Worm (Caenorhabditis elegans): ENCODE results near the gene ife-4.

ife-4 gene

DNA sequence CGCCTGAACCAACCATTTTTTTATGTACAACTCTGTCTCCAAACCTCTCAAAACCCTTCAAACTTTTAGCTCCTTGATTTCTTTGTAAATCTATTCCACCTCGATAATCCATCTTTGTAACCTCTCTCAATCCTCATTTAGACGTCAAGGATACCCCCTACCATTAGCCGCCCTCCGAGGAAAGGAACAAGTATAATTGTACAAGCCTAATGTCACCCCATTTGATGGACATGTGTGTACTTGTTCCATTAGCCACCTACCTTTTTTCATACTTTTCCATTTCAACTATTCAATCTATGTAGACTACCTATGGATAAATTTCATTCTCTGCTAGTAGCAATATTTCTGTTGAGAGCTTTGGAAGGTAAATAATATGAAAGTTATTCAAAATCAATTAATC is 3.7 kb downstream of the ife-4 start, which contains the start of gene C05D9.4:
C05D9.4 (plus strand) TSS at position 301 of the 400 bp plus-strand sequence.
- TF ChIP-seq unc-62 (GFP tag; optimal IDR thresholded peaks at IDR 0.05), result no peak

DNA sequence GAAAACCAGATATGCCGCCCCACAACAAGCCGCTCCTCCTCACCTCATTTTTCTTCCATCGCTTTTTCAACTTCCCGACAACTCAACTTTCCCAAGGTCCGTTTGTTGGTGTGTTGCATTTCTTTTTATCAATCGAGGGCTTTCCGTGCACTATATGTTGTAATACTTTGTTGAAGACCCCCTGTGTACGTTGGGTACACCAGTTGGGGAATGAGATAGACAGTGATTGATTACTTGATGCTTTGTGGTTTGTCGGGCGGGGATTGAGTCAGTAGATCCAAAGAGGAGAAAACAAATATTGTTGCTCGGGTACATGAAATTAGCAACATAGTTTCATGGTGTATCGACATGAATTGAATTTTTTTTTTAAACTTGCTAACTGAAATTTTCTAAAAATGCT is 4.9 kb downstream of the ife-4 start:
- no peak for TF ChIP-seq unc-62 (GFP tag; optimal IDR thresholded peaks at IDR 0.05)

DNA sequence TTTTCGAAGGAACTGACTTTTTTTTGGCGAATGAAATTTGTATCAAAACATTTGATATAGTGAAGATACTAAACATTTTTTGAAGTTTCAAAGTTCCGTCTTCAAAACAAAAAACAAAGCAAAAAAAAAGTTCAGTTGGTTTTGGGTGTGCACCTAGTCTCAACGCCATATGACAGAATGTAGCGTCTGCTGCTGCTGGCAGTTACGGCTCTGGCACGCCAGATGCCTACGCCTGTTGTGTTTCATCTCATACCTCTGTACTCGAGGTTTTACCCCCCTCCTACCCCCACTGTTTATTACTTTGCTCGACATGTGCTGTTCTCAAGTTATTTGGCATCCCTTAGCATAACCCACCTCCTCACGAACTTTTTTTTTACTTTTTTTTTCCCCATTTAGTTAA is 6.7 kb downstream of the ife-4 start:
- no peak for TF ChIP-seq unc-62 (GFP tag; optimal IDR thresholded peaks at IDR 0.05)

DNA sequence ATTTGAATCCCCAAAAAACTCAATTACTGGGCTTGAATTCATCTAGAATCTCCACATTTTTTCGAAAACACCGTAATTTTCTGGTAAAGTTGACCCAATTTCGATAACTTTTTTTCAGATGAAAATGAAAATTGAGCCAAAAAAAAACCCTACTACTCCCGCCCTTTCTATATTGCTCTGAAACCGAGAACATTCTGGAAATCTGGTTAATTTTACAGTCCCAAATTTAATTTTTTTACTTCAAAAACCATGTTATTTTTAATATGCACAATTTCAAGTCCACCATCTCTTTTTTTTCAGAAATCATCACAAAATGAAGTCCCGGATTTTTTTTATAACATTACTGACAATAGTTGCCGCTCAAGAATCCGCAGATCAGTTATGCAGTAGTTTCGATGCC is 7.6 kb downstream of the ife-4 start, which contains the start of gene C05D9.3:
C05D9.3 (plus strand) TSS at position 301 of the 400 bp plus-strand sequence.
- TF ChIP-seq unc-62 (GFP tag; optimal IDR thresholded peaks at IDR 0.05), result no peak

DNA sequence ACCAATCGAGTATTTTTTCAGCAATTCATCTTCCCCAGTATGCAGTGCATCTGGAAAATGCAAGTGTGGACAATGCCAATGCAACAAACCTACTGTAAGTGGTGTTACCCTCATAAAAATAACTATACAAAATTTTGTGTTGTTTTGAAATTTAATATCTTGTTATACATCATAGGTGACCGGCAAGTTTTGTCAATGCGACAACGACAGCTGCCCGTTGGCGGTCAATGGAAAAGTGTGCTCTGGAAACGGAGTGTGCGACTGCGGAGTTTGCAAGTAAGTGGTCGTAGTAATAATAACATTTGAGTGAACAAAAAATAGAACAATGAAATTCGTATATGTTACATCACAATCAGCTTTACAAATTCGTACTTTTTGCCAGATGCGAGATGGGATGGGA is 11.2 kb downstream of the ife-4 start:
- no peak for TF ChIP-seq unc-62 (GFP tag; optimal IDR thresholded peaks at IDR 0.05)

DNA sequence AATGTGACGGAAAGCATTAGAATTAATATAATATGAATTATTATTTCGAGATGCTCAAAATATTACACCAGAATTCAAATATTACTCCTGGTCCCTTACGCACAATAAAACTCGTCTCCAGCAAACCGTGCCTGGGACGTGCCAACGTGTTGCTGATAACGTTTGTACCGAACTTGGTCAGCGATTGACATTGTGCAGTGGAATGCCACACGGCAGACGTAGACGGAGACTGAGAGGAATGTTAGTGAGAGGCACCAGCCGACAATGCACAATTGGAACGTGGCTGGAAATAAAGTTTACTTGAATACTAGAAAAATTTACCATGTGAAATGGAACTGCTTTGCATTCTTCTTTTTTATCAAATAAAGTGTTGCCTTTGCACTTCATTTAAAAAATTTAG is 13.2 kb downstream of the ife-4 start:
- TF ChIP-seq unc-62 (GFP tag; optimal IDR thresholded peaks at IDR 0.05), result no peak

DNA sequence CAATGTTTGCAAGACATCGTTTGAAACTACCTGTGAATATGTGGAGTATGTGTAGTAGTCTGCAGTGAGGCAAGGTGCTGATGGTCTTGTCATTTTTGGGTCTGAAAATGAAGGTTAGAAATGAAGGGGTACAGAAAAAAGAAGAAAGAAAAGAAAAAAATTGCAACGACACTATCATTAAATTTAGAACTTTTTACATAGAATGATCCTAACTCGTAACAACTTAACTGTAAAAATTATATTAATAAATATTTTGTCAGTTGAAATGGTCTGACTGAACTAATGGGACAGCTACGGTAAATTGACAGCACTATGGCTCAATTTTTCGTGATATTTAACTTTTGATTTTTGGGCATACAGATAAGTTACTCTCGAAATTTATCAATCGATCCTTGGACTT is 15.3 kb downstream of the ife-4 start, which contains the start of gene C05D9.7:
C05D9.7 (minus strand) TSS at position 101 of the 400 bp plus-strand sequence.
- no peak for TF ChIP-seq unc-62 (GFP tag; optimal IDR thresholded peaks at IDR 0.05)

DNA sequence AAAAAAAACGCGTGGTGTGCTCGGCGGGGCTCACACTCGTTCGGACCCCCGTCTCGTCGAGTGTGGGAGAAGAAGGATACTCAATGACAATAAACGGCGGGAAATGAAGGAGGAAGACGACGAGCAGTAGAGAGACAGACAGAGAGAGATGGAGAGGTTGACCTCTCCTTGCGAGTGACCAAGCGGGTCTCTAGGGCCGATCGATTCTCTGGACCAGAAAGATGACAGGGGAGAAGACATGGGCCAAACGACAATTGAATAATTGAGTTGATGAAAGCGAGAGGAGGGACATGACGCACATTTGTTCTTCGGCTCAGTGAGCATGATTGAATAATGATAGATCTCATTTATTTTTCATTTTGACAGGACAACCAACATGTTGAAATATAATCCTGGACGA is 16.3 kb downstream of the ife-4 start:
- no peak for TF ChIP-seq unc-62 (GFP tag; optimal IDR thresholded peaks at IDR 0.05)

DNA sequence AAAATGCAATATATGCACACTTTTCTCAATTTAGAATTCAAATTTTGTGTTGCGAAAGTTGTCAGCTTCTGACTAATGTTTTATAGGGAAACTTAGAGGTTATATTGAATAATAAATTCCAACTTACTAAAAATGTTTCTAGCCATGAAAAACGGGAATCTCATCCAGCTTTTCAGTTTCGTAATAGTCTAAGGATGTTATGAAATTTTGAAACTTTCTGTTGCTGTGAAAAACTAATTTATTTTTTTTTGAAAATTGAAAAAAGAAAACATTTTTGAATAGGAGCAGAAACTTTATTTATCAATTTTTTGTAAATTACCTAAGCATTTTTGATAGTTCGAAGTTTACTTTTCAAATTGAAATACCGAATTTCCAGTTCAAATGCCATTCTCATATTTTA is 17.6 kb downstream of the ife-4 start:
- TF ChIP-seq unc-62 (GFP tag; optimal IDR thresholded peaks at IDR 0.05), result no peak

DNA sequence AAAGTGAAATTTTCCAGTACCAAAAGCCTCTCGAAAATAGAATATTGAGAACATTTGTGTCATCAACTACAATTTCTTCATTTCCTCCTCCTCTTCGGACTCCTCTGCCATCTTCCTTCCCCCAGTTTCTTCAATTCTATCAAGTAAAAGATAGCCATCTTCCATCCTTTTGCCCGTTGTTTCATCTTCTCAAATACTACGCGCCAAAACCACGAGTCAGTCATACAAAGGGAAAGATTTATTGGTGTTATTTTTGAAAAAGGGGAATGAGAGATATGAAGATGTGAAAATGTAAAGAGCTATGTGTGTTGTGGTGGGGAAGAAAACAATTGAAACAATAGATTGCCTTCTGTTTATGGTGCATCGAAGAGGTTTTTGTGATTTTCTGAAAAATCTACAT is 18.2 kb downstream of the ife-4 start:
- TF ChIP-seq unc-62 (GFP tag; optimal IDR thresholded peaks at IDR 0.05), result no peak

DNA sequence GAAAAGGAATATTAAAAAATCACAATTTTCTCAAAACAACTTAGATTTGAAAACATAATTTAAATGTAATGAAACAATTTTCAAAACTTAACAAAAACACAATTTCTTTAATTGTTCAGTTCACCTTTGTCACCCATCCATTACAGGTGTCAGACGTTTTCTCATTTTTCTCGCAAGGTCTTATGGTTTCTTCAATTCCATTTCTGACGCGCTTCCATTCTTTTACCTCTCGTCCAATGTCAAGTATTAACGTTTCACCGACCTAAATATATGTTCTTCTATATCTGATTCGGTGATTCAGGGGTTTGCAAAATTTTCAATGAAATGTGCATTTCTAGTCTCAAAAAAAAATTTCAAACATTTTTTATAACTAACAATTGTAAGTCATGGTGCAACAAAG is 19.5 kb downstream of the ife-4 start:
- no peak for TF ChIP-seq unc-62 (GFP tag; optimal IDR thresholded peaks at IDR 0.05)

DNA sequence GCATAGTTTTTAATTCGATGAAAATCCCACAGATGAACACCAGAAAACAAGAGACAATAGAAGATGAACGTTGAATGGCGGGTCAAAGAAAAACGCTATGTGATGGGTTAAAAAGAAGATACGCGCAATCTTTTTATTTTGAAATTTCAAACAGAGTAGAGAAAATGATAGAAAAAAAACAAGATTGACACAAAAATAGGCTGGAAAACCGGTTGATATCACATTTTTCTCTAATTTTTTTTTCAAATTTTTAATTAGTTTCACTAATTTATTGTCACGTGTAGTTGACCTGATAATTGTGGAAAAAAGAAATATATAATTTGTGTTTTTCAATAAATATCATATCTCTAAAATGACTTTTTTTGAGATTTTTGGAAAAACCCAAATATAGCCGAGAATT is 20.1 kb downstream of the ife-4 start, which contains the start of gene C05D9.9:
C05D9.9 (minus strand) TSS at position 101 of the 400 bp plus-strand sequence.
- no peak for TF ChIP-seq unc-62 (GFP tag; optimal IDR thresholded peaks at IDR 0.05)

DNA sequence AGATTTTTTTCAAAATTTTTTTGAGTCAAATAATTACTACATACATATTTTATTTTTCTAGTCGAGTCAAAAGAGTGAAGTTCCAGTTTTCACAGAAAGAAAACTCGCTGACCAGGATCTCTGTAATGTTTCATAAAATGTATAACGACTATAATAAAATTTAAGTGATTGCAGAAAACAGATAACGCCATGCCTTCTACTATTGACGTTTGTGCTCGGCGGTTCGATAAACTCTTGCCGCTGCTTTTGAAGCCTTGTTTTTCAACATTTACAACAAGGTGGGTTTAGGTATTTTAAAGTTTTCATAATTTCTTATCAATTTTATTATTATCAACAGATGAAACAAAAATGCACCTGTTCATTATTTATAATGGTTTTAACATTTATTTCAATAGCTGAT is 21.4 kb downstream of the ife-4 start, which contains the start of gene lmp-2:
lmp-2 (plus strand) TSS at position 190 of the 400 bp plus-strand sequence.
- TF ChIP-seq unc-62 (GFP tag; optimal IDR thresholded peaks at IDR 0.05), result no peak

DNA sequence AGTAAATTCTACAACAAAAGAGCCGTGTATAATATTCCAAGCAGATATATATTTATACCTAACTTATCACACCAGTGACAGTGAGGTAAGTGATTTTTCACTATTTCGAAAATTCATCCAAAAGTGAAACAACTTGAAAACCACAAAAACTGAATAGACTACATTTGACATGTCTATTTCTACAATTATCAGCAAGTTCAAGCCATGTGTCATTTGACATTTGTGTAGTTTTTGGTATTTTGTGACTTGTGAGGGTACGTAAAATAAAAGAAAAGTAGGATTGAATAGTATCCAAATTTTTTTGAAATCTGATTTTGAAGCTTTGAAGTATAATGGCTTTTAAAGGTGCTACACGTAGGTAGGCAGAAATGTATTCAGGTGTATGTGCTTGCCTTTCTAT is 22.2 kb downstream of the ife-4 start:
- TF ChIP-seq unc-62 (GFP tag; optimal IDR thresholded peaks at IDR 0.05), result no peak

DNA sequence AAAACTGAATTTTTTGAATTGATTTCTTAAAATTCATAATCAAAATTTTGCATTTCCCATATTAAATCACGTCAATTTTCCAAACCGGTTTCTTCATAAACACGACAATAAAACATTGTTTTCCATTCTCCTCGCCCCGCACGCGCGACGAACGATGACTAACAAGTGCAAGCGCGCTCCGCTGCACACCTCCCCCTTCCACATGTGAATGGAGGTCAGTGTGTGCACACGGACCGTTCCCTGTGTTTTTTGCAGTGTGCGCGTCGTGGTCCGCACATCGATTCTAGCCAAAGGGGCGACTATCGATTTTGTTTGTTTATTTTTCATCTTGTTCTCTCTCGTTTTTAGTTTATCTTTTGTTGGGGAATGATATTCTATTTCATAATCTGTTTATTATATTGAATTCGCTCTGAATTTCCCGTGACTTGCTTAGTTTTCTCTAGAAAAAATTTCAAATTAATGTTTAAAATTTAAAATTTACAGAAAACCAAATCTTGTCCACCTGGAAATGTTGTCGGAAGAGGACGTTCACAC is 24.6 kb downstream of the ife-4 start, which contains the start of gene snx-1:
snx-1 (plus strand) TSS at position 484 of the 534 bp plus-strand sequence.
- no peak for TF ChIP-seq unc-62 (GFP tag; optimal IDR thresholded peaks at IDR 0.05)

DNA sequence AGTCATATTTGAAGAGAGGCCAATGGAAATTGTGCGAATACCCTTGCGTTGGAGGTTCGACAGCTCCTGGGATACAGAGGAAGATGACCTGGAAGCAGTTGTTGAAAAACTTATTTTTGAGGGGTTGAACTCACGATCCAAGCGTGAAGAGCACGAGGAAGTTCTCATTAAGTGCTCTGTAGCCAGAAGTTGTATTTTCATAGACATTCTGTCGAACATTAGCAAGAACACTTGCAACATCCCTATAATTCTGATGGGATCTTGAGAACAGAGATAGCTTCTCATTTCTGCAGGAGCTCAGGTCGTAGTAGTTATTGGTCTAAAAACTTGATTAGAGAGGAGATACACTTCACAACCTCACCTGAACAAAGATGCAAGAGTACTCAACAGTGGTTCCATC is 37.6 kb downstream of the ife-4 start:
- no peak for TF ChIP-seq unc-62 (GFP tag; optimal IDR thresholded peaks at IDR 0.05)

DNA sequence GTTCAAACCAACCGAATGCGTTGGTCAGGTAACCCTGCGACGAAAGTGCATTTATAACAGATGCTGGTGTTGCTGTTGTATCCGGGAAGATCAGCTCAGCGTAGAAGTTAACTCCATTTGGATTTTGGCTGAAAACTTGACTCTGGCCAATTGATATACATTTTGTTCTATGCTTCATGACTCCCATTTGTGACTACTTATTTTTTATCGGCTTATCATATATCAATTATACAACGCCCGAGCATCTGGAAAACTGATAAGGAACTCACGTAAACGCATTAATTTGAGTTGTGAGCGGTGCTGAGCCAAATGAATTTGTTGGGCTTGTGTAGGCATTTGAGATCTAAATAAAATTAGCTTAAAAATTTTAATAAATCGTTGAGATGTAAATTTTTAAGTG is 43.4 kb downstream of the ife-4 start:
- no peak for TF ChIP-seq unc-62 (GFP tag; optimal IDR thresholded peaks at IDR 0.05)

DNA sequence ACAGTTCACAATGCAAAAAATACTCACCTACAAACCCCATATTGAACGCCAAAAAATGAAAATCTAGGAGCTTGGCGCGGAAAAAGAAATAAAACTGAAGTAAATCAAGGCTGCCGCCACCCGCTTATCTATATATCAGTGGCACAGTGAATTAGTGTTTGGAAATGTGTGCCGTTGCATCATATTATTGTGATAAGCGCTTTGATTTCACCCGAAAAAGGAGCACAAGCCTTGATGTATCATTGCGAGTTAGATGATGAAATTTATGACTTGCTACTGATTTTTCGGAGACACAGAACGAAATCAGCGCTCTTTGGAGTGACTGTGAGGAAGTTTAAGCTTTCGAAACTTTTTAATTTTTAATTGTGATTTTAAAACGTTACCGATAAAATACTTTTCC is 44.4 kb downstream of the ife-4 start, which contains the start of the genes R193.2 and R193.6:
R193.2 (minus strand) TSS at position 148 of the 400 bp plus-strand sequence.
R193.6 (plus strand) TSS at position 350 of the 400 bp plus-strand sequence.
- no peak for TF ChIP-seq unc-62 (GFP tag; optimal IDR thresholded peaks at IDR 0.05)

Data from whole organism, dauer.